Fruit fly (Drosophila melanogaster) whole organism, embryonic: ENCODE measurements around the gene CG5068.

Source experiments
- Ada2b ChIP-seq: fragments of 200-800 bp; sonication (Bioruptor generic); IDR thresholded peaks from 2 replicates; pipeline ENCODE4 v1.3.6; 2022; ENCODE audit warnings: missing biosample characterization, missing genetic modification characterization
- Atf6 ChIP-seq: fragments of 200-800 bp; sonication (Bioruptor generic); IDR thresholded peaks from 2 replicates; pipeline ENCODE4 v1.3.6; 2022; ENCODE audit warnings: missing biosample characterization, missing genetic modification characterization
- CG10209 ChIP-seq: fragments of 200-800 bp; sonication (Bioruptor generic); optimal IDR thresholded peaks from 3 replicates; lab custom pipeline; 2017; ENCODE audit warnings: missing biosample characterization, mild to moderate bottlenecking, missing genetic modification characterization, missing genetic modification reagents
- CG10462 ChIP-seq: fragments of 200-800 bp; sonication (Bioruptor generic); optimal IDR thresholded peaks from 2 replicates; lab custom pipeline; 2016; ENCODE audit warnings: missing biosample characterization, missing genetic modification characterization
- CG12071 ChIP-seq: fragments of 200-800 bp; sonication (Bioruptor generic); optimal IDR thresholded peaks from 3 replicates; lab custom pipeline; 2018; ENCODE audit warnings: missing biosample characterization, mild to moderate bottlenecking, missing genetic modification characterization
- CG12236 ChIP-seq: fragments of 200-800 bp; sonication (Bioruptor generic); optimal IDR thresholded peaks from 2 replicates; lab custom pipeline; 2016; ENCODE audit warnings: missing biosample characterization, missing genetic modification characterization
- CG14710 ChIP-seq: fragments of 200-800 bp; sonication (Bioruptor generic); optimal IDR thresholded peaks from 3 replicates; lab custom pipeline; 2019; ENCODE audit warnings: missing biosample characterization, mild to moderate bottlenecking, missing genetic modification characterization, moderate library complexity
- CG14965 ChIP-seq: fragments of 200-800 bp; sonication (Bioruptor generic); optimal IDR thresholded peaks from 2 replicates; lab custom pipeline; 2016; ENCODE audit warnings: missing biosample characterization, missing genetic modification characterization, borderline replicate concordance
- CG31388 ChIP-seq: fragments of 200-800 bp; sonication (Bioruptor generic); optimal IDR thresholded peaks from 2 replicates; lab custom pipeline; 2016; ENCODE audit warnings: missing biosample characterization, missing genetic modification characterization
- CG3281 ChIP-seq: fragments of 200-800 bp; sonication (Bioruptor generic); optimal IDR thresholded peaks from 3 replicates; lab custom pipeline; 2017; ENCODE audit warnings: missing biosample characterization, mild to moderate bottlenecking, missing genetic modification characterization
- CG34224 ChIP-seq: fragments of 200-800 bp; sonication (Bioruptor generic); IDR thresholded peaks from 3 replicates; pipeline ENCODE4 v1.3.6; 2022; ENCODE audit warnings: missing biosample characterization, missing genetic modification characterization; ENCODE audit not compliant: partially characterized antibody
- CG4360 ChIP-seq: fragments of 200-800 bp; sonication (Bioruptor generic); IDR thresholded peaks from 2 replicates; pipeline ENCODE4 v1.3.6; 2022; ENCODE audit warnings: missing biosample characterization, missing genetic modification characterization
- CG4854 ChIP-seq: fragments of 200-800 bp; sonication (Bioruptor generic); optimal IDR thresholded peaks from 2 replicates; lab custom pipeline; 2016; ENCODE audit warnings: missing biosample characterization, missing genetic modification characterization, inconsistent platforms
- CG6813 ChIP-seq: fragments of 200-800 bp; sonication (Bioruptor generic); optimal IDR thresholded peaks from 2 replicates; lab custom pipeline; 2017; ENCODE audit warnings: missing biosample characterization, missing genetic modification characterization, mild to moderate bottlenecking, moderate library complexity, missing genetic modification reagents
- CG7271 ChIP-seq: fragments of 200-800 bp; sonication (Bioruptor generic); optimal IDR thresholded peaks from 2 replicates; lab custom pipeline; 2018; ENCODE audit warnings: missing biosample characterization, mild to moderate bottlenecking, missing genetic modification characterization, moderate library complexity
- CG7372 ChIP-seq: fragments of 200-800 bp; sonication (Bioruptor generic); IDR thresholded peaks from 2 replicates; pipeline ENCODE4 v1.3.6; 2022; ENCODE audit warnings: missing biosample characterization, missing genetic modification characterization
- CG7928 ChIP-seq: fragments of 200-800 bp; sonication (Bioruptor generic); optimal IDR thresholded peaks from 2 replicates; lab custom pipeline; 2017; ENCODE audit warnings: missing biosample characterization, mild to moderate bottlenecking, missing genetic modification characterization
- CG8089 ChIP-seq: fragments of 200-800 bp; sonication (Bioruptor generic); optimal IDR thresholded peaks from 3 replicates; lab custom pipeline; 2016; ENCODE audit warnings: missing biosample characterization, missing genetic modification characterization
- CG8924 ChIP-seq: fragments of 200-800 bp; optimal IDR thresholded peaks from 3 replicates; lab custom pipeline; 2019; ENCODE audit warnings: missing biosample characterization, mild to moderate bottlenecking, missing genetic modification characterization, moderate library complexity
- CkIIα-i1 ChIP-seq: fragments of 200-800 bp; sonication (Bioruptor generic); IDR thresholded peaks from 2 replicates; pipeline ENCODE4 v1.3.6; 2022; ENCODE audit warnings: missing biosample characterization, missing genetic modification characterization
- CrebB ChIP-seq: fragments of 200-800 bp; sonication (Bioruptor generic); optimal IDR thresholded peaks from 3 replicates; lab custom pipeline; 2018; ENCODE audit warnings: missing biosample characterization, mild to moderate bottlenecking, missing genetic modification characterization
- Doc2 ChIP-seq: fragments of 200-800 bp; sonication (Bioruptor generic); IDR thresholded peaks from 2 replicates; pipeline ENCODE4 v1.3.6; 2022; ENCODE audit warnings: missing biosample characterization, missing genetic modification characterization
- H2.0 ChIP-seq: fragments of 200-800 bp; sonication (Bioruptor generic); IDR thresholded peaks from 2 replicates; pipeline ENCODE4 v1.3.6; 2022; ENCODE audit warnings: missing biosample characterization, missing genetic modification characterization
- HLH4C ChIP-seq: fragments of 200-800 bp; sonication (Bioruptor generic); IDR thresholded peaks from 3 replicates; pipeline ENCODE4 v1.3.6; 2022; ENCODE audit warnings: missing biosample characterization, missing genetic modification characterization; ENCODE audit not compliant: partially characterized antibody
- Hand ChIP-seq: fragments of 200-800 bp; sonication (Bioruptor generic); optimal IDR thresholded peaks from 2 replicates; lab custom pipeline; 2017; ENCODE audit warnings: mild to moderate bottlenecking, missing biosample characterization, missing genetic modification reagents, missing genetic modification characterization
- Mes4 ChIP-seq: fragments of 200-800 bp; sonication (Bioruptor generic); optimal IDR thresholded peaks from 2 replicates; lab custom pipeline; 2016; ENCODE audit warnings: missing biosample characterization, missing genetic modification characterization
- Sin3A ChIP-seq: fragments of >200 bp; optimal IDR thresholded peaks from 2 replicates; lab custom pipeline; 2018
- Trl ChIP-seq, 3 experiments: fragments of >200 bp in 2 of 3; fragments of 200-800 bp in 1 of 3; sonication (Bioruptor generic) in 1 of 3; optimal IDR thresholded peaks; 2 replicates in 1 of 3; 3 replicates in 2 of 3; lab custom pipeline; 2016 to 2017; ENCODE audit warnings: missing biosample characterization in 1 of 3, missing genetic modification characterization in 1 of 3
- ato ChIP-seq: fragments of 200-800 bp; sonication (Bioruptor generic); IDR thresholded peaks from 2 replicates; pipeline ENCODE4 v1.3.6; 2022; ENCODE audit warnings: missing biosample characterization, missing genetic modification characterization; ENCODE audit not compliant: partially characterized antibody
- az2 ChIP-seq: fragments of 200-800 bp; sonication (Bioruptor generic); optimal IDR thresholded peaks from 3 replicates; lab custom pipeline; 2016; ENCODE audit warnings: missing biosample characterization, missing genetic modification characterization
- bbx ChIP-seq: fragments of 200-800 bp; sonication (Bioruptor generic); IDR thresholded peaks from 2 replicates; pipeline ENCODE4 v1.3.6; 2022; ENCODE audit warnings: missing biosample characterization, missing genetic modification characterization; ENCODE audit not compliant: partially characterized antibody
- br ChIP-seq: fragments of >200 bp; optimal IDR thresholded peaks from 2 replicates; lab custom pipeline; 2017
- corto ChIP-seq: fragments of 200-800 bp; sonication (Bioruptor generic); optimal IDR thresholded peaks from 2 replicates; lab custom pipeline; 2016; ENCODE audit warnings: missing biosample characterization, mild to moderate bottlenecking, missing genetic modification characterization, moderate library complexity
- crol ChIP-seq: fragments of 200-800 bp; sonication (Bioruptor generic); IDR thresholded peaks from 2 replicates; pipeline ENCODE4 v1.3.6; 2022; ENCODE audit warnings: missing biosample characterization, missing genetic modification characterization
- dmrt99B ChIP-seq: fragments of 200-800 bp; sonication (Bioruptor generic); optimal IDR thresholded peaks from 2 replicates; lab custom pipeline; 2018; ENCODE audit warnings: missing biosample characterization, mild to moderate bottlenecking, missing genetic modification characterization, moderate library complexity
- esg ChIP-seq: fragments of 200-800 bp; sonication (Bioruptor generic); conservative IDR thresholded peaks from 2 replicates; pipeline ENCODE4 v1.3.6; 2022; ENCODE audit warnings: missing biosample characterization, missing genetic modification characterization
- ewg ChIP-seq: fragments of 200-800 bp; sonication (Bioruptor generic); optimal IDR thresholded peaks from 3 replicates; lab custom pipeline; 2017; ENCODE audit warnings: mild to moderate bottlenecking, missing biosample characterization, missing genetic modification reagents, missing genetic modification characterization
- exex ChIP-seq: fragments of 200-800 bp; sonication (Bioruptor generic); optimal IDR thresholded peaks from 4 replicates; lab custom pipeline; 2018; ENCODE audit warnings: missing biosample characterization, mild to moderate bottlenecking, missing genetic modification characterization, moderate library complexity
- kay ChIP-seq: fragments of 200-800 bp; sonication (Bioruptor generic); optimal IDR thresholded peaks from 2 replicates; lab custom pipeline; 2016; ENCODE audit warnings: missing biosample characterization, missing genetic modification characterization
- ken ChIP-seq: fragments of 200-800 bp; sonication (Bioruptor generic); IDR thresholded peaks from 3 replicates; pipeline ENCODE4 v1.3.6; 2022; ENCODE audit warnings: missing biosample characterization, missing genetic modification characterization
- lbe ChIP-seq: fragments of 200-800 bp; sonication (Bioruptor generic); optimal IDR thresholded peaks from 2 replicates; lab custom pipeline; 2016; ENCODE audit warnings: missing biosample characterization, mild to moderate bottlenecking, missing genetic modification characterization
- luna ChIP-seq: fragments of 200-800 bp; sonication (Bioruptor generic); optimal IDR thresholded peaks from 2 replicates; lab custom pipeline; 2016; ENCODE audit warnings: missing biosample characterization, missing genetic modification characterization
- mld ChIP-seq: fragments of 200-800 bp; sonication (Bioruptor generic); IDR thresholded peaks from 3 replicates; pipeline ENCODE4 v1.3.6; 2022; ENCODE audit warnings: missing biosample characterization, missing genetic modification characterization; ENCODE audit not compliant: partially characterized antibody
- nom ChIP-seq: fragments of 200-800 bp; sonication (Bioruptor generic); optimal IDR thresholded peaks from 2 replicates; lab custom pipeline; 2017; ENCODE audit warnings: missing biosample characterization, missing genetic modification characterization, mild to moderate bottlenecking, moderate library complexity, missing genetic modification reagents
- run ChIP-seq: fragments of 200-800 bp; sonication (Bioruptor generic); optimal IDR thresholded peaks from 3 replicates; lab custom pipeline; 2018; ENCODE audit warnings: missing biosample characterization, mild to moderate bottlenecking, missing genetic modification characterization
- tap ChIP-seq: fragments of 200-800 bp; optimal IDR thresholded peaks from 3 replicates; lab custom pipeline; 2019; ENCODE audit warnings: missing biosample characterization, mild to moderate bottlenecking, missing genetic modification characterization, moderate library complexity
- tio ChIP-seq: fragments of 200-800 bp; sonication (Bioruptor generic); optimal IDR thresholded peaks from 2 replicates; lab custom pipeline; 2017; ENCODE audit warnings: missing biosample characterization, missing genetic modification characterization, inconsistent platforms
- trem ChIP-seq: fragments of 200-800 bp; optimal IDR thresholded peaks from 3 replicates; lab custom pipeline; 2019; ENCODE audit warnings: missing biosample characterization, mild to moderate bottlenecking, missing genetic modification characterization, moderate library complexity
- twi ChIP-seq: fragments of 200-800 bp; optimal IDR thresholded peaks from 2 replicates; lab custom pipeline; 2019; ENCODE audit warnings: missing biosample characterization, mild to moderate bottlenecking, missing genetic modification characterization, moderate library complexity
- wdn ChIP-seq: fragments of 200-800 bp; sonication (Bioruptor generic); IDR thresholded peaks from 2 replicates; pipeline ENCODE4 v1.3.6; 2022; ENCODE audit warnings: missing biosample characterization, missing genetic modification characterization

The CG5068 gene

dm6 chr3L:8978678-8979413, 7.7 kb upstream of the CG5068 start (continued):
- TF ChIP-seq CG31388 (GFP tag; lab: Kevin White, UChicago): no peak
- TF ChIP-seq CG8089 (GFP tag; lab: Kevin White, UChicago): no peak
- TF ChIP-seq esg (GFP tag; lab: Robert Waterston, UW): peak; percentile 25; the same call in 1 of the 2 replicates
- TF ChIP-seq CG14710: no peak
- no peak for TF ChIP-seq CG3281 (GFP tag; lab: Kevin White, UChicago)
- TF ChIP-seq CG14965 (GFP tag; lab: Kevin White, UChicago): no peak
- no peak for TF ChIP-seq exex
- no peak for TF ChIP-seq wdn (GFP tag; lab: Robert Waterston, UW)
- no peak for TF ChIP-seq corto
- peak; percentile 2 for TF ChIP-seq Mes4 (GFP tag; lab: Kevin White, UChicago)
- TF ChIP-seq CG7372 (GFP tag; lab: Robert Waterston, UW): no peak
- TF ChIP-seq twi (tag; lab: Kevin White, UChicago): no peak
- no peak for TF ChIP-seq bbx
- TF ChIP-seq CG12236 (GFP tag; lab: Kevin White, UChicago): no peak
- TF ChIP-seq ken (GFP tag; lab: Robert Waterston, UW): no peak
- no peak for TF ChIP-seq run
- no peak for TF ChIP-seq Sin3A
- no peak for TF ChIP-seq nom (GFP tag; lab: Kevin White, UChicago)
- TF ChIP-seq H2.0 (GFP tag; lab: Robert Waterston, UW): no peak
- TF ChIP-seq CG34224 (GFP tag; lab: Robert Waterston, UW): peak; percentile 73
- TF ChIP-seq CG12071: no peak
- no peak for TF ChIP-seq br (lab: Kevin White, UChicago)
- no peak for TF ChIP-seq ato (GFP tag; lab: Robert Waterston, UW)
- no peak for TF ChIP-seq tap (tag; lab: Kevin White, UChicago)
- no peak for TF ChIP-seq CkIIα-i1
- TF ChIP-seq CG7271: no peak
- TF ChIP-seq trem (tag; lab: Kevin White, UChicago): no peak
- no peak for TF ChIP-seq lbe (GFP tag; lab: Kevin White, UChicago)
- no peak for TF ChIP-seq CG8924 (tag; lab: Kevin White, UChicago)
- TF ChIP-seq CG6813: no peak
- no peak for TF ChIP-seq mld (GFP tag; lab: Robert Waterston, UW)
- TF ChIP-seq dmrt99B: no peak
- TF ChIP-seq CG10209: no peak
- TF ChIP-seq Ada2b (GFP tag; lab: Robert Waterston, UW): no peak
- no peak for TF ChIP-seq kay (GFP tag; lab: Kevin White, UChicago)
- TF ChIP-seq Doc2 (GFP tag; lab: Robert Waterston, UW): 0 out of 2 replicates have a peak, but pooled peaks have one; percentile 18
- TF ChIP-seq HLH4C (GFP tag; lab: Robert Waterston, UW): no peak
- TF ChIP-seq Hand (GFP tag; lab: Kevin White, UChicago): no peak
- peak; percentile 32 for TF ChIP-seq CrebB (tag; lab: Kevin White, UChicago)
- TF ChIP-seq ewg (GFP tag; lab: Kevin White, UChicago): peak; percentile 11
- TF ChIP-seq tio (GFP tag; lab: Kevin White, UChicago): no peak
- TF ChIP-seq crol (GFP tag; lab: Robert Waterston, UW): peak; percentile 89
- no peak for TF ChIP-seq luna
- TF ChIP-seq CG4360 (GFP tag; lab: Robert Waterston, UW): no peak
- TF ChIP-seq CG4854 (GFP tag; lab: Kevin White, UChicago): no peak
- peak; percentile 40 for TF ChIP-seq az2 (GFP tag; lab: Kevin White, UChicago)
- peak; percentile 83 to 89 for TF ChIP-seq Trl (optimal IDR thresholded peaks at IDR 0.05; lab: Kevin White, UChicago)
- TF ChIP-seq Trl (GFP tag; optimal IDR thresholded peaks at IDR 0.05; lab: Kevin White, UChicago): no peak
- TF ChIP-seq CG7928 (GFP tag; lab: Kevin White, UChicago): no peak
- TF ChIP-seq CG10462: no peak
- TF ChIP-seq Atf6 (GFP tag; lab: Robert Waterston, UW): 0 out of 2 replicates have a peak, but pooled peaks have one; percentile 18
